Worm (Caenorhabditis elegans) whole organism, late embryonic: ENCODE results near the gene ZK930.2.

Experiments used
- C08G9.2 ChIP-seq: sonication (generic microtip); optimal IDR thresholded peaks from 2 replicates; lab custom pipeline; 2016; ENCODE audit warnings: mild to moderate bottlenecking, missing genetic modification characterization, moderate library complexity, missing compliant biosample characterization
- F13H6.1 ChIP-seq: sonication (generic microtip); optimal IDR thresholded peaks from 2 replicates; lab custom pipeline; 2016; ENCODE audit warnings: missing genetic modification characterization, missing compliant biosample characterization
- K02D7.2 ChIP-seq: sonication (generic microtip); optimal IDR thresholded peaks from 2 replicates; lab custom pipeline; 2017; ENCODE audit warnings: mild to moderate bottlenecking, missing genetic modification characterization, missing compliant biosample characterization
- T23F11.4 ChIP-seq: fragments of 200-800 bp; sonication (Bioruptor generic); optimal IDR thresholded peaks from 2 replicates; lab custom pipeline; 2018; ENCODE audit warnings: mild to moderate bottlenecking, missing genetic modification characterization, missing compliant biosample characterization
- Y22D7AL.16 ChIP-seq: sonication (generic microtip); optimal IDR thresholded peaks from 2 replicates; lab custom pipeline; 2016; ENCODE audit warnings: missing genetic modification characterization, missing compliant biosample characterization
- ama-1 ChIP-seq: fragments of 150-350 bp; optimal IDR thresholded peaks from 2 replicates; lab custom pipeline; 2014
- ceh-14 ChIP-seq: sonication (generic microtip); optimal IDR thresholded peaks from 2 replicates; lab custom pipeline; 2016; ENCODE audit warnings: missing genotype, missing genetic modification characterization, missing compliant biosample characterization
- ceh-2 ChIP-seq: sonication (generic microtip); optimal IDR thresholded peaks from 2 replicates; lab custom pipeline; 2016; ENCODE audit warnings: missing genotype, missing genetic modification characterization, missing compliant biosample characterization
- ceh-22 ChIP-seq: sonication (generic microtip); optimal IDR thresholded peaks from 2 replicates; lab custom pipeline; 2017; ENCODE audit warnings: missing biosample characterization, missing genetic modification characterization
- ceh-34 ChIP-seq: sonication (generic microtip); optimal IDR thresholded peaks from 2 replicates; lab custom pipeline; 2016; ENCODE audit warnings: mild to moderate bottlenecking, missing genetic modification characterization, missing compliant biosample characterization
- ceh-45 ChIP-seq: fragments of 200-800 bp; sonication (Bioruptor generic); IDR thresholded peaks from 2 replicates; pipeline ENCODE4 v1.3.6; 2022; ENCODE audit warnings: missing genetic modification reagents, missing genetic modification characterization, missing compliant biosample characterization
- ceh-48 ChIP-seq: sonication (generic microtip); optimal IDR thresholded peaks from 2 replicates; lab custom pipeline; 2016; ENCODE audit warnings: missing genetic modification characterization, inconsistent platforms, missing compliant biosample characterization
- ceh-9 ChIP-seq: sonication (generic microtip); optimal IDR thresholded peaks from 2 replicates; lab custom pipeline; 2016; ENCODE audit warnings: mild to moderate bottlenecking, missing genetic modification characterization, inconsistent platforms, missing compliant biosample characterization
- che-1 ChIP-seq: sonication (generic microtip); optimal IDR thresholded peaks from 2 replicates; lab custom pipeline; 2016; ENCODE audit warnings: mild to moderate bottlenecking, missing genetic modification characterization, missing compliant biosample characterization
- dmd-4 ChIP-seq: sonication (generic microtip); optimal IDR thresholded peaks from 2 replicates; lab custom pipeline; 2016; ENCODE audit warnings: borderline replicate concordance, missing genetic modification characterization, missing compliant biosample characterization
- dve-1 ChIP-seq: sonication (generic microtip); optimal IDR thresholded peaks from 2 replicates; lab custom pipeline; 2017; ENCODE audit warnings: antibody characterized with exemption, mild to moderate bottlenecking, missing genetic modification characterization, missing compliant biosample characterization
- ets-4 ChIP-seq: sonication (generic microtip); optimal IDR thresholded peaks from 2 replicates; lab custom pipeline; 2016; ENCODE audit warnings: missing genetic modification characterization, missing compliant biosample characterization
- eyg-1 ChIP-seq: sonication (generic microtip); optimal IDR thresholded peaks from 2 replicates; lab custom pipeline; 2016; ENCODE audit warnings: missing genotype, missing genetic modification characterization, missing compliant biosample characterization
- gmeb-2 ChIP-seq: sonication (generic microtip); optimal IDR thresholded peaks from 2 replicates; lab custom pipeline; 2016; ENCODE audit warnings: missing genetic modification characterization, inconsistent platforms, missing compliant biosample characterization
- hlh-13 ChIP-seq: fragments of 200-800 bp; sonication (Bioruptor generic); optimal IDR thresholded peaks from 2 replicates; lab custom pipeline; 2018; ENCODE audit warnings: mild to moderate bottlenecking, missing genetic modification characterization, missing compliant biosample characterization
- hlh-15 ChIP-seq: sonication (generic microtip); optimal IDR thresholded peaks from 2 replicates; lab custom pipeline; 2016; ENCODE audit warnings: missing genetic modification characterization, missing compliant biosample characterization
- hlh-8 ChIP-seq: sonication (generic microtip); optimal IDR thresholded peaks from 2 replicates; lab custom pipeline; 2016; ENCODE audit warnings: missing genotype, missing genetic modification characterization, missing compliant biosample characterization
- mec-3 ChIP-seq: sonication (generic microtip); optimal IDR thresholded peaks from 2 replicates; lab custom pipeline; 2016; ENCODE audit warnings: borderline replicate concordance, missing genetic modification characterization, missing compliant biosample characterization
- nfya-1 ChIP-seq: sonication (generic microtip); optimal IDR thresholded peaks from 2 replicates; lab custom pipeline; 2017; ENCODE audit warnings: missing genetic modification characterization, mild to moderate bottlenecking, missing compliant biosample characterization, antibody characterized with exemption, moderate library complexity
- npax-4 ChIP-seq: sonication (generic microtip); optimal IDR thresholded peaks from 2 replicates; lab custom pipeline; 2016; ENCODE audit warnings: missing genetic modification characterization, missing compliant biosample characterization
- pha-2 ChIP-seq: sonication (generic microtip); optimal IDR thresholded peaks from 2 replicates; lab custom pipeline; 2017; ENCODE audit warnings: mild to moderate bottlenecking, missing genetic modification characterization, missing compliant biosample characterization
- pqm-1 ChIP-seq: sonication (generic microtip); optimal IDR thresholded peaks from 2 replicates; lab custom pipeline; 2016; ENCODE audit warnings: missing genetic modification characterization, missing compliant biosample characterization
- pros-1 ChIP-seq: fragments of 150-350 bp; optimal IDR thresholded peaks from 2 replicates; lab custom pipeline; 2014; ENCODE audit warnings: missing biosample characterization, missing genetic modification reagents, missing genetic modification characterization
- rnt-1 ChIP-seq: sonication (generic microtip); optimal IDR thresholded peaks from 2 replicates; lab custom pipeline; 2016; ENCODE audit warnings: missing genetic modification characterization, missing compliant biosample characterization
- sox-4 ChIP-seq: sonication (generic microtip); optimal IDR thresholded peaks from 2 replicates; lab custom pipeline; 2017; ENCODE audit warnings: mild to moderate bottlenecking, missing genetic modification characterization, inconsistent platforms, missing compliant biosample characterization
- tbx-2 ChIP-seq: sonication (generic microtip); optimal IDR thresholded peaks from 2 replicates; lab custom pipeline; 2016; ENCODE audit warnings: missing genetic modification characterization, missing compliant biosample characterization
- tbx-7 ChIP-seq: sonication (generic microtip); optimal IDR thresholded peaks from 2 replicates; lab custom pipeline; 2016; ENCODE audit warnings: missing genotype, missing genetic modification characterization, missing compliant biosample characterization
- ttx-3 ChIP-seq: sonication (generic microtip); optimal IDR thresholded peaks from 2 replicates; lab custom pipeline; 2016; ENCODE audit warnings: missing genetic modification reagents, missing genetic modification characterization, missing compliant biosample characterization
- unc-55 ChIP-seq: sonication (generic microtip); optimal IDR thresholded peaks from 2 replicates; lab custom pipeline; 2017; ENCODE audit warnings: missing biosample characterization, missing genetic modification reagents, missing genetic modification characterization
- unc-86 ChIP-seq: sonication (generic microtip); optimal IDR thresholded peaks from 2 replicates; lab custom pipeline; 2016; ENCODE audit warnings: missing genetic modification characterization, missing compliant biosample characterization
- zip-5 ChIP-seq: sonication (generic microtip); optimal IDR thresholded peaks from 2 replicates; lab custom pipeline; 2016; ENCODE audit warnings: missing genetic modification characterization, missing compliant biosample characterization

ZK930.2 gene

DNA sequence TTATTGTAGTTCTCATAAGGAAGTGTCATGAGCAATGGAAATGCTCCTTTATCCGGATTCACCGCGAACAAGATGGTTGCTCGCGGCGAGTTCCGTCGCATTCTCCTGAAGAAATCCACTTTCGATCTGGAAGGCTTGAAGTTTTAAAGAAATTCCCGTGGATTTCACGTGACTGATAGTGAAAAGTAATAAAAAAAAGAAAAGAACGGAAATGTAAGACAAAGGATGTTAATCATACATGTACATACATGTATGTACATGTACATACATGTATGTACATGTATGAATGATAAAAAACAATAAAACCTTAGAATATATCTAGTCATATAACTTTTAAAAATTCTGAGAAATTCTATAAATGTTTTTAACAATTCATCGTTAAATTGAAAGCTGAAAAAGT, 36.9 kb downstream of the ZK930.2 start, which contains the start of gene clh-1:
Gene clh-1 (minus strand): TSS at position 101 of the 400 bp plus-strand sequence.
- TF ChIP-seq nfya-1 (tag; lab: Kevin White, UChicago), result no peak
- no peak for TF ChIP-seq pros-1 (tag; lab: Kevin White, UChicago)
- no peak for TF ChIP-seq ets-4 (tag; lab: Kevin White, UChicago)
- TF ChIP-seq ceh-48, result no peak
- no peak for TF ChIP-seq hlh-8 (tag; lab: Kevin White, UChicago)
- no peak for TF ChIP-seq F13H6.1
- TF ChIP-seq ama-1 (lab: Kevin White, UChicago), result no peak
- no peak for TF ChIP-seq ceh-34 (tag; lab: Kevin White, UChicago)
- TF ChIP-seq hlh-15, result no peak
- no peak for TF ChIP-seq che-1 (tag; lab: Kevin White, UChicago)
- no peak for TF ChIP-seq ceh-9 (tag; lab: Kevin White, UChicago)
- TF ChIP-seq ceh-14 (tag; lab: Kevin White, UChicago), result no peak
- TF ChIP-seq tbx-2 (tag; lab: Kevin White, UChicago), result no peak
- no peak for TF ChIP-seq ceh-22
- TF ChIP-seq pqm-1 (tag; lab: Kevin White, UChicago), result no peak
- TF ChIP-seq ceh-45 (GFP tag; lab: Robert Waterston, UW), result no peak
- TF ChIP-seq sox-4 (tag; lab: Kevin White, UChicago), result no peak
- TF ChIP-seq npax-4 (tag; lab: Kevin White, UChicago), result no peak
- TF ChIP-seq dve-1 (tag; lab: Kevin White, UChicago), result no peak
- TF ChIP-seq gmeb-2 (tag; lab: Kevin White, UChicago), result no peak

ce11 chrII:11854749-11855148, 38.5 kb downstream of the ZK930.2 start:
- TF ChIP-seq tbx-7 (tag; lab: Kevin White, UChicago) (no peak), hlh-13 (GFP tag; lab: Kevin White, UChicago) (no peak), ama-1 (lab: Kevin White, UChicago) (no peak), ets-4 (tag; lab: Kevin White, UChicago) (no peak), ttx-3 (tag; lab: Kevin White, UChicago) (no peak), gmeb-2 (tag; lab: Kevin White, UChicago) (no peak), Y22D7AL.16 (tag; lab: Kevin White, UChicago) (no peak), che-1 (tag; lab: Kevin White, UChicago) (no peak), mec-3 (tag; lab: Kevin White, UChicago) (no peak), pha-2 (tag; lab: Kevin White, UChicago) (no peak)

ce11 chrII:11853108-11853507, 40.1 kb downstream of the ZK930.2 start:
- no peak for TF ChIP-seq ama-1 (lab: Kevin White, UChicago)
- no peak for TF ChIP-seq hlh-8 (tag; lab: Kevin White, UChicago)
- TF ChIP-seq eyg-1 (tag; lab: Kevin White, UChicago), result no peak
- no peak for TF ChIP-seq T23F11.4 (GFP tag; lab: Kevin White, UChicago)
- no peak for TF ChIP-seq dmd-4

ce11 chrII:11852191-11852901, 40.9 kb downstream of the ZK930.2 start:
- TF ChIP-seq npax-4 (tag; lab: Kevin White, UChicago) (no peak), F13H6.1 (no peak), zip-5 (tag; lab: Kevin White, UChicago) (no peak), ceh-45 (GFP tag; lab: Robert Waterston, UW) (no peak), hlh-15 (no peak), mec-3 (tag; lab: Kevin White, UChicago) (no peak), rnt-1 (tag; lab: Kevin White, UChicago) (no peak), ceh-2 (tag; lab: Kevin White, UChicago) (no peak), sox-4 (tag; lab: Kevin White, UChicago) (no peak), che-1 (tag; lab: Kevin White, UChicago) (no peak), K02D7.2 (no peak), unc-86 (tag; lab: Kevin White, UChicago) (no peak), dmd-4 (no peak), tbx-2 (tag; lab: Kevin White, UChicago) (no peak), unc-55 (GFP tag; lab: Kevin White, UChicago) (no peak), C08G9.2 (tag; lab: Kevin White, UChicago) (no peak)
